Worm (Caenorhabditis elegans) whole organism, L4/young adult: ENCODE measurements around the gene C06E2.9.

Source experiments
- W03F9.2 ChIP-seq: fragments of 150-350 bp; optimal IDR thresholded peaks from 2 replicates; lab custom pipeline; 2014; ENCODE audit warnings: missing biosample characterization, missing genetic modification characterization
- dao-5 ChIP-seq: sonication (generic microtip); optimal IDR thresholded peaks from 2 replicates; lab custom pipeline; 2016; ENCODE audit warnings: missing genotype, missing genetic modification characterization, moderate library complexity, missing compliant biosample characterization
- him-1 ChIP-seq: sonication (generic microtip); optimal IDR thresholded peaks from 2 replicates; lab custom pipeline; 2016; ENCODE audit warnings: missing genotype, missing genetic modification reagents, missing genetic modification characterization, missing compliant biosample characterization

DNA sequence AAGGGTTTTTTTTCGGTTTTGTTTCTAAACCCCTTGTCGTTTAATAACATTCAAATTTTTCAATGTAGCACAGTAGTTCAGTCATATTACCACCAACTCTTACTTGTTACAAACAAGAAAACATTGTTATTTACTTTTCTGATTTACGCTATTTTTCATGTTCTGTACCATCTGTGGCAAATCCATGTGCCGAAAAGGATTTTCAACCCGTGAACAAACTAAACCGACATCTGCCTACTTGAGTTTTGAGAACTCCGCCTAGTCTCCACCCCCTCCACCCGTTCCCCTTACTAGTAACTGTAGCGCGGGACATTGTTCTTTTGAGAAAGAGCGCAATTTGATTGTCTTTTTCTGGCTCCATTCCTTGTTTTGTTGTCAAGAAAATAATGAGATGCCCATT lies 44.0 kb downstream of the C06E2.9 start, which contains the start of gene ensh-1:
- TF ChIP-seq W03F9.2 (tag; lab: Kevin White, UChicago) (no peak), dao-5 (no peak), him-1 (tag; lab: Kevin White, UChicago) (no peak)
